Worm (Caenorhabditis elegans) whole organism, L3 larva: ENCODE measurements around the gene pgm-1.
A peak's percentile ranks its signal among the peaks of the same experiment; 100 is the strongest.
"Not testable (repeated sequence)": the region's sequence is repeated elsewhere in the genome, so short reads cannot be mapped to it uniquely, and the experiment has no call there.

Experiments used
- R02D3.7 ChIP-seq: fragments of 150-350 bp; optimal IDR thresholded peaks from 2 replicates; lab custom pipeline; 2014; ENCODE audit warnings: missing biosample characterization, missing genetic modification characterization
- ZK546.5 ChIP-seq: sonication (generic microtip); optimal IDR thresholded peaks from 2 replicates; lab custom pipeline; 2017; ENCODE audit warnings: missing biosample characterization, missing genetic modification characterization
- ama-1 ChIP-seq: fragments of 150-350 bp; optimal IDR thresholded peaks from 2 replicates; lab custom pipeline; 2018
- ceh-16 ChIP-seq: sonication (generic microtip); optimal IDR thresholded peaks from 2 replicates; lab custom pipeline; 2017; ENCODE audit warnings: missing biosample characterization, missing genetic modification characterization
- ceh-82 ChIP-seq: fragments of 150-350 bp; optimal IDR thresholded peaks from 2 replicates; lab custom pipeline; 2014; ENCODE audit warnings: missing biosample characterization, missing genetic modification characterization
- ceh-9 ChIP-seq: sonication (generic microtip); optimal IDR thresholded peaks from 2 replicates; lab custom pipeline; 2018; ENCODE audit warnings: missing biosample characterization, missing genetic modification characterization
- egl-5 ChIP-seq: fragments of 150-350 bp; optimal IDR thresholded peaks from 2 replicates; lab custom pipeline; 2017; ENCODE audit warnings: missing biosample characterization, missing genetic modification reagents, missing genetic modification characterization, inconsistent platforms
- elt-1 ChIP-seq: fragments of 150-350 bp; optimal IDR thresholded peaks from 2 replicates; lab custom pipeline; 2014; ENCODE audit warnings: missing biosample characterization, missing genetic modification characterization
- elt-2 ChIP-seq: sonication (generic microtip); optimal IDR thresholded peaks from 2 replicates; lab custom pipeline; 2016; ENCODE audit warnings: missing genetic modification reagents, mild to moderate bottlenecking, missing genetic modification characterization, missing compliant biosample characterization
- elt-3 ChIP-seq, 3 experiments: fragments of 150-350 bp in 1 of 3; sonication (generic microtip) in 2 of 3; optimal IDR thresholded peaks; 2 replicates in 2 of 3; 4 replicates in 1 of 3; lab custom pipeline; 2014 to 2017; ENCODE audit warnings: missing biosample characterization in 3 of 3, missing genetic modification characterization in 3 of 3
- eor-1 ChIP-seq, 2 experiments: fragments of 150-350 bp; optimal IDR thresholded peaks; 2 replicates each; lab custom pipeline; 2014 to 2018; ENCODE audit warnings: missing biosample characterization in 2 of 2, missing genetic modification characterization in 2 of 2
- fkh-10 ChIP-seq: sonication (generic microtip); optimal IDR thresholded peaks from 2 replicates; lab custom pipeline; 2017; ENCODE audit warnings: missing biosample characterization, missing genetic modification reagents, missing genetic modification characterization
- hmg-11 ChIP-seq: sonication (generic microtip); optimal IDR thresholded peaks from 2 replicates; lab custom pipeline; 2016; ENCODE audit warnings: missing genetic modification characterization, missing compliant biosample characterization
- lin-15B ChIP-seq: fragments of 150-350 bp; optimal IDR thresholded peaks from 2 replicates; lab custom pipeline; 2014; ENCODE audit warnings: missing biosample characterization, missing genetic modification characterization
- mdl-1 ChIP-seq: fragments of 150-350 bp; optimal IDR thresholded peaks from 2 replicates; lab custom pipeline; 2014; ENCODE audit warnings: missing biosample characterization, missing genetic modification characterization
- nfya-1 ChIP-seq: sonication (generic microtip); optimal IDR thresholded peaks from 2 replicates; lab custom pipeline; 2017; ENCODE audit warnings: missing genetic modification characterization, mild to moderate bottlenecking, missing compliant biosample characterization, antibody characterized with exemption, moderate library complexity; ENCODE audit not compliant: insufficient read depth
- nhr-12 ChIP-seq: fragments of 150-350 bp; optimal IDR thresholded peaks from 2 replicates; lab custom pipeline; 2014; ENCODE audit warnings: missing biosample characterization, missing genetic modification characterization
- nhr-25 ChIP-seq: sonication (generic microtip); optimal IDR thresholded peaks from 2 replicates; lab custom pipeline; 2017; ENCODE audit warnings: missing biosample characterization, missing genetic modification characterization
- nhr-43 ChIP-seq: sonication (generic microtip); optimal IDR thresholded peaks from 2 replicates; lab custom pipeline; 2016; ENCODE audit warnings: mild to moderate bottlenecking, missing genetic modification characterization, missing compliant biosample characterization; ENCODE audit not compliant: poor library complexity, severe bottlenecking
- nhr-76 ChIP-seq: fragments of 150-350 bp; sonication (generic microtip); optimal IDR thresholded peaks from 5 replicates; lab custom pipeline; 2014; ENCODE audit warnings: missing biosample characterization, missing genetic modification characterization
- pqm-1 ChIP-seq: fragments of 150-350 bp; optimal IDR thresholded peaks from 2 replicates; lab custom pipeline; 2017; ENCODE audit warnings: missing biosample characterization, missing genetic modification characterization, inconsistent platforms
- sea-2 ChIP-seq: fragments of 150-350 bp; sonication (generic microtip); optimal IDR thresholded peaks from 4 replicates; lab custom pipeline; 2014; ENCODE audit warnings: missing biosample characterization, missing genetic modification reagents, missing genetic modification characterization
- skn-1 ChIP-seq: fragments of 150-350 bp; optimal IDR thresholded peaks from 2 replicates; lab custom pipeline; 2014; ENCODE audit warnings: missing biosample characterization, missing genetic modification characterization
- snpc-4 ChIP-seq: fragments of 150-350 bp; optimal IDR thresholded peaks from 2 replicates; lab custom pipeline; 2014; ENCODE audit warnings: missing biosample characterization, missing genetic modification characterization
- tbx-2 ChIP-seq: sonication (generic microtip); optimal IDR thresholded peaks from 2 replicates; lab custom pipeline; 2016; ENCODE audit warnings: mild to moderate bottlenecking, missing genetic modification characterization, missing compliant biosample characterization
- unc-62 ChIP-seq: fragments of 150-350 bp; sonication (generic microtip); optimal IDR thresholded peaks from 4 replicates; lab custom pipeline; 2014; ENCODE audit warnings: missing biosample characterization, missing genetic modification reagents, missing genetic modification characterization
- zag-1 ChIP-seq: fragments of 150-350 bp; optimal IDR thresholded peaks from 2 replicates; lab custom pipeline; 2014; ENCODE audit warnings: missing biosample characterization, missing genetic modification characterization
- ztf-11 ChIP-seq: fragments of 150-350 bp; optimal IDR thresholded peaks from 2 replicates; lab custom pipeline; 2014; ENCODE audit warnings: missing biosample characterization, missing genetic modification characterization

pgm-1 gene

ce11 chrII:4908160-4908559 lies 18.9 kb downstream of the pgm-1 start (continued):
- peak; percentile 48 for TF ChIP-seq nfya-1

DNA sequence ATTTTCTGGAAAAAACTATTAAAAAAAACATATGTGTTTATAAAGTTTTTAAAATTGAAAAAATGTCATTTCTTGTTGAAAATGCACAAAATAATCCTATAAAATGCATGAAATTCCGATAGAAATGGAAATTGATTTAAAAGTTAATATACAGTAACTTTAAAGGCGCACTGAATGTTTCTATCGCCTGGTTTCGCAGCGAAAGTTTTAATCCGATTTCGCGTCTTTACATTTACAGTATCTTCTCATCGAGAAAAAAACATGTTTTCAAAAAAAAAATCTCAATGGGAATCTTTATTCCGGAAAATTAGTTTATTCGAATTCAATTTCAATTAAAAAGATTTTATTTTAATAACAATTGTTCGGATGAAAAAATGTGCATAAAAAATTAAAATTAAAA lies 25.0 kb downstream of the pgm-1 start, which contains the start of gene R05F9.11:
TSS of gene R05F9.11 (minus strand) at position 5 of the 400 bp plus-strand sequence.
- TF ChIP-seq hmg-11 (tag; lab: Kevin White, UChicago) (no peak), ama-1 (lab: Kevin White, UChicago) (no peak), elt-2 (peak; percentile 13), nhr-43 (tag; lab: Kevin White, UChicago) (no peak), nhr-25 (tag; lab: Kevin White, UChicago) (no peak), nhr-76 (tag; lab: Kevin White, UChicago) (no peak), elt-3 (tag; optimal IDR thresholded peaks at IDR 0.05; lab: Kevin White, UChicago) (no peak), lin-15B (tag; lab: Kevin White, UChicago) (no peak), mdl-1 (tag; lab: Kevin White, UChicago) (no peak)

DNA sequence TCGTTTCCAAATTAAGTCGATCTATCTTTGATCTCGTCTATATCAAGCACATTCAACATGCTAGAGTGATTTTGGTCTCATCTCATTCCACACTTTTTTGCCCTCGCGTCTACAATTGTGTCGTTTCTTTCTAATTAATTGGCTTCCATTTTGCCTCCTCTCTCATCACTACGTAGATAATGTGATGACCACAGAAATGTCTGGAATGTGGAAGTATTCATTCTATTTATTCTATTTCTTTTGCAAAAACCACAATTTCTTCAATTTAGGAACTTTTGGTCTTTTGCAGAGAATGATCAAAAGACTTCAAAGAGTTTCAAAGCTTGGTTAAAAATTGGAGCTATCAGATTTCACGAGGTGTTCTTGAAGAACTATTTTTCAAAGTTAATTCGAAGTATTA lies 26.3 kb downstream of the pgm-1 start:
- TF ChIP-seq zag-1 (tag; lab: Kevin White, UChicago): no peak
- TF ChIP-seq nfya-1: no peak
- no peak for TF ChIP-seq pqm-1 (tag; lab: Kevin White, UChicago)
- TF ChIP-seq ceh-16 (tag; lab: Kevin White, UChicago): no peak
- TF ChIP-seq nhr-76 (tag; lab: Kevin White, UChicago): no peak
- no peak for TF ChIP-seq skn-1
- TF ChIP-seq egl-5 (tag; lab: Kevin White, UChicago): no peak
- TF ChIP-seq ZK546.5 (tag; lab: Kevin White, UChicago): no peak
- TF ChIP-seq elt-1: no peak

ce11 chrII:4916462-4916861 lies 27.2 kb downstream of the pgm-1 start, which contains the start of gene msp-31:
Gene msp-31, minus strand, starts transcription at chrII:4916562.
- not testable (repeated sequence) for TF ChIP-seq sea-2 (GFP tag; lab: Kevin White, UChicago); pqm-1 (tag; lab: Kevin White, UChicago); ceh-9 (tag; lab: Kevin White, UChicago)

ce11 chrII:4918501-4919021 lies 29.3 kb downstream of the pgm-1 start:
- TF ChIP-seq R02D3.7 (no peak), ceh-82 (no peak), fkh-10 (GFP tag; lab: Kevin White, UChicago) (no peak), elt-2 (no peak), snpc-4 (tag; lab: Kevin White, UChicago) (no peak), nhr-25 (tag; lab: Kevin White, UChicago) (peak; percentile 32)

DNA sequence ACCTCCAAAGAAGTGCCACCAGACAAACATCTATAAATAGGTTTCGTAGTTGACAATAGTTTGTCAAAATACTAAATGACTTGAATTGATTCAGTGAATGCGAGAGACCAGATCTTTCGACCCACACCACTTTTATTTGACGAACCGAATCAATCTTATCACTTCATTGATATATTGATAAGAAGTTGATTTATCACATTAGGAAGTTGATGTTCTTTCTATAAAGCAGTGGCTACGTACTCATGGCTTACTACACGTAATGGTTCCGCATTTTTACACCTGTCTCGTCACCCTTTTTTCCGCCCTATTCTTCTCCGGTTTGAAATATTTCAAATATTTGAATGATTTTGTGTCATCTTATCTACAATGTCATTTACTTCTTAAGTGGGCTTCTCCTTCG lies 31.4 kb downstream of the pgm-1 start:
- TF ChIP-seq pqm-1 (tag; lab: Kevin White, UChicago): peak; percentile 32
- no peak for TF ChIP-seq mdl-1 (tag; lab: Kevin White, UChicago)
- TF ChIP-seq elt-2: peak; percentile 80
- TF ChIP-seq ceh-9 (tag; lab: Kevin White, UChicago): no peak
- TF ChIP-seq skn-1: no peak
- TF ChIP-seq elt-1: no peak
- TF ChIP-seq nhr-25 (tag; lab: Kevin White, UChicago): peak; percentile 11

DNA sequence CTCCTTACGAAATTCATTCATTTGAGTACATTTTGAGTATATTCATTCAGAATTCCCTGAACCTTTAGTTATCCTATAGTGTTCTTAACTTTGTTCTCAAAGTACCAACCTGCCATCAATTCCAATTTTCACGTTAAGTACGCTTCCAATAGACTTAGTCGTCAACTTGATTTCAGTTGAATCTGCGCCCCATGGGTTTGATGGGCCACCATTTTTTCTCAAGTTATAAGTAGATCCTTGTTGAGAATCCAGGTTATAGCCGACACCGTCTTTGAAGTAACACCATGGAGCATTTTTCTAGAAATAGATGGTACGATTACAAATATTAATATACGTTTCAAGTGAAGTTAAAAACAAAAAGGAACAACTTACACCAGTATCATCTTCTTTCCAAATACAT lies 35.5 kb downstream of the pgm-1 start:
- TF ChIP-seq lin-15B (tag; lab: Kevin White, UChicago) (no peak), unc-62 (GFP tag; lab: Kevin White, UChicago) (no peak), nhr-12 (tag; lab: Kevin White, UChicago) (no peak), ztf-11 (tag; lab: Kevin White, UChicago) (no peak), mdl-1 (tag; lab: Kevin White, UChicago) (no peak), eor-1 (tag; optimal IDR thresholded peaks at IDR 0.05; lab: Kevin White, UChicago) (no peak), ama-1 (lab: Kevin White, UChicago) (no peak), fkh-10 (GFP tag; lab: Kevin White, UChicago) (no peak), tbx-2 (tag; lab: Kevin White, UChicago) (no peak)
